Worm (Caenorhabditis elegans) whole organism, L3 larva: Measurements from ENCODE around the gene nhr-229.

Experiments
- elt-1 ChIP-seq: fragments of 150-350 bp; optimal IDR thresholded peaks from 2 replicates; lab custom pipeline; 2014; ENCODE audit warnings: missing biosample characterization, missing genetic modification characterization
- fkh-10 ChIP-seq: sonication (generic microtip); optimal IDR thresholded peaks from 2 replicates; lab custom pipeline; 2017; ENCODE audit warnings: missing biosample characterization, missing genetic modification reagents, missing genetic modification characterization
- fos-1 ChIP-seq: fragments of 150-350 bp; optimal IDR thresholded peaks from 2 replicates; lab custom pipeline; 2014; ENCODE audit warnings: missing biosample characterization, missing genetic modification characterization
- lin-15B ChIP-seq: fragments of 150-350 bp; optimal IDR thresholded peaks from 2 replicates; lab custom pipeline; 2014; ENCODE audit warnings: missing biosample characterization, missing genetic modification characterization
- nfya-1 ChIP-seq: sonication (generic microtip); optimal IDR thresholded peaks from 2 replicates; lab custom pipeline; 2017; ENCODE audit warnings: missing genetic modification characterization, mild to moderate bottlenecking, missing compliant biosample characterization, antibody characterized with exemption, moderate library complexity; ENCODE audit not compliant: insufficient read depth
- nhr-77 ChIP-seq: fragments of 150-350 bp; optimal IDR thresholded peaks from 2 replicates; lab custom pipeline; 2014; ENCODE audit warnings: missing biosample characterization, missing genetic modification characterization
- snpc-4 ChIP-seq: fragments of 150-350 bp; optimal IDR thresholded peaks from 2 replicates; lab custom pipeline; 2014; ENCODE audit warnings: missing biosample characterization, missing genetic modification characterization
- zag-1 ChIP-seq: fragments of 150-350 bp; optimal IDR thresholded peaks from 2 replicates; lab custom pipeline; 2014; ENCODE audit warnings: missing biosample characterization, missing genetic modification characterization
- ztf-11 ChIP-seq: fragments of 150-350 bp; optimal IDR thresholded peaks from 2 replicates; lab custom pipeline; 2014; ENCODE audit warnings: missing biosample characterization, missing genetic modification characterization
- ztf-4 ChIP-seq: fragments of 150-350 bp; optimal IDR thresholded peaks from 2 replicates; lab custom pipeline; 2014; ENCODE audit warnings: missing biosample characterization, missing genetic modification characterization

DNA sequence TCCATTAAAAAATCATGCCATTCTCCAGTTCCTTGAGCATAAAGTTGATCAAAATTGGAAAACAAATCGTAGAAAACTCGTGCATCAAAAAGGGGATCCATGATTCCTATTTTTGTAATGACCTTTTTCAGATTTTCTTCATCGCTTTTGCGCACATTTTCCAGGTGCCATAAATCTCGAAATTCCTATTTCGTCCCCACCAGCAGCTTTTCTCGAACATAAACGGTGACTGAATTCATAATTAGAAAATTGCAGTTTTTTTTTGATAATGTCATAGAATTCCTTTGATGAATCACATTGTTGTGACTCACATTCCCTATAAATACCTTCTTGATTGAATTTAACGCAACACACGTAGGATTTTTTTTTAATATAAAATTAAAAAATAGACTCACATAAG lies at the start of gene nhr-229:
- TF ChIP-seq snpc-4 (no peak), fkh-10 (GFP tag; lab: Kevin White, UChicago) (no peak), fos-1 (tag; lab: Kevin White, UChicago) (no peak), nfya-1 (tag; lab: Kevin White, UChicago) (no peak), ztf-4 (tag; lab: Kevin White, UChicago) (no peak), ztf-11 (tag; lab: Kevin White, UChicago) (no peak), lin-15B (tag; lab: Kevin White, UChicago) (no peak), zag-1 (tag; lab: Kevin White, UChicago) (no peak), nhr-77 (tag; lab: Kevin White, UChicago) (no peak), elt-1 (tag; lab: Kevin White, UChicago) (no peak)
